Fruit fly (Drosophila melanogaster): ENCODE measurements around the gene CG10958.

dm6 chrX:8107936-8108335 is 24.1 kb upstream of the CG10958 start:
- no peak for TF ChIP-seq crp (GFP tag; optimal IDR thresholded peaks at IDR 0.05)
- TF ChIP-seq Taf1 (GFP tag; IDR thresholded peaks at IDR 0.05): no peak
- no peak for TF ChIP-seq trh (GFP tag; optimal IDR thresholded peaks at IDR 0.05)
- no peak for TF ChIP-seq stc (GFP tag; IDR thresholded peaks at IDR 0.05)
- no peak for TF ChIP-seq CG7963 (GFP tag; IDR thresholded peaks at IDR 0.05; ENCODE audit: partially characterized antibody)
- no peak for TF ChIP-seq CG4820 (GFP tag; optimal IDR thresholded peaks at IDR 0.05)

All from whole organism, embryonic.